Worm (Caenorhabditis elegans): ENCODE measurements around the gene cyp-33C5.
A peak's percentile ranks its signal among the peaks of the same experiment; 100 is the strongest.

Gene cyp-33C5

DNA sequence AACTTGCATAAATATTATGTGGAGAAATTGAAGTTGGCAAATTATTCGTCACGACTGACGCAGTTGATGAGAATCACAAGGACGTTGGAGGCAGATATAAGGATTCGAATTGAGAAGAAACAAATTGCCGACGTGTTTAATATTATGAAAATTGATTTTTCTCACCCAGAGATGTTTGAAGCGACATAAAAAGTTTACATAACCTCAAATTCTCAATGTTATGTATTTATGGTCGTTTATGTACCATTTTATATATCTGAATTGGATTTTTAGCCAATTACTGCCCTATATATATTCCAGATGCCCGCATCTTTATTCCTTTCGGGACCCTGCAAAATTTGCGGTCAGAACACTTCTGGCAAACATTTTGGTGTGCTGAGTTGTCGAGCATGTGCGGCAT lies 16.0 kb upstream of the cyp-33C5 start, which contains the start of gene nhr-126:
Gene nhr-126 (plus strand): TSS at position 301 of the 400 bp plus-strand sequence.
- no peak for TF ChIP-seq zip-2 (tag; optimal IDR thresholded peaks at IDR 0.05)
- no peak for TF ChIP-seq nhr-111 (GFP tag; optimal IDR thresholded peaks at IDR 0.05)
- no peak for TF ChIP-seq lin-39 (tag; optimal IDR thresholded peaks at IDR 0.05)
- no peak for TF ChIP-seq ztf-11 (tag; optimal IDR thresholded peaks at IDR 0.05)
- TF ChIP-seq fkh-10 (GFP tag; optimal IDR thresholded peaks at IDR 0.05): no peak
- no peak for TF ChIP-seq F26F4.8 (GFP tag; conservative IDR thresholded peaks at IDR 0.05)
- no peak for TF ChIP-seq vab-7 (GFP tag; IDR thresholded peaks at IDR 0.05)
- TF ChIP-seq spr-1 (tag; optimal IDR thresholded peaks at IDR 0.05): no peak
- TF ChIP-seq unc-130 (GFP tag; optimal IDR thresholded peaks at IDR 0.05): no peak
- no peak for TF ChIP-seq daf-16 (GFP tag; optimal IDR thresholded peaks at IDR 0.05)
- no peak for TF ChIP-seq daf-16 (tag; optimal IDR thresholded peaks at IDR 0.05)
- TF ChIP-seq D1046.2 (GFP tag; IDR thresholded peaks at IDR 0.05): no peak
- no peak for TF ChIP-seq zfp-2 (tag; optimal IDR thresholded peaks at IDR 0.05)
- no peak for TF ChIP-seq lim-7 (GFP tag; IDR thresholded peaks at IDR 0.05)

DNA sequence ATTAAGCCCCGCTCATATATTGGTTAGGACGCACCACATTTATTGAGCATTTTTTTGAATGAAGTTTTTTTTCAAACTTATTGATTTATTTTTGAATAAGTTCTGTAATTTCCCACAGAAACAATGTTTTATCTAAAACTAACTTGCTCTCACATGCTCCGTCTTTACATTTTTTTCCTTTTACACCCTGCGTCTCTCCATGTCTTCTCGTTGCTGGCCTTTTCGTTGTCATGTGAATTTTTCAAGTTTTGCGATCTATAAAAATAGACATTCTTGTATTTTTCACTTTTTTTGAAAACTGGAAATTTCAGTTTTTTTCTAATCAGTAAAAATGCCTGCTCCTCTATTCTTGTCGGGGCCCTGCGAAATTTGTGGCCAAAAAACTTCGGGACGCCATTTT lies 13.9 kb upstream of the cyp-33C5 start, which contains the start of gene nhr-134:
Gene nhr-134 (plus strand): TSS at position 312 of the 400 bp plus-strand sequence.
- no peak for TF ChIP-seq hif-1 (tag; optimal IDR thresholded peaks at IDR 0.05)
- no peak for TF ChIP-seq ceh-28 (tag; optimal IDR thresholded peaks at IDR 0.05)
- TF ChIP-seq ceh-44 (GFP tag; IDR thresholded peaks at IDR 0.05): no peak
- no peak for TF ChIP-seq ama-1 (optimal IDR thresholded peaks at IDR 0.05)
- TF ChIP-seq zip-11 (GFP tag; IDR thresholded peaks at IDR 0.05): no peak
- no peak for TF ChIP-seq unc-130 (GFP tag; optimal IDR thresholded peaks at IDR 0.05)
- no peak for TF ChIP-seq spr-3 (GFP tag; optimal IDR thresholded peaks at IDR 0.05)
- TF ChIP-seq dmd-9 (GFP tag; IDR thresholded peaks at IDR 0.05): no peak
- TF ChIP-seq zfp-2 (tag; optimal IDR thresholded peaks at IDR 0.05): no peak
- no peak for TF ChIP-seq ztf-7 (tag; optimal IDR thresholded peaks at IDR 0.05)
- TF ChIP-seq lin-15B (tag; optimal IDR thresholded peaks at IDR 0.05): no peak
- TF ChIP-seq hlh-11 (tag; optimal IDR thresholded peaks at IDR 0.05): peak; percentile 15
- no peak for TF ChIP-seq R02D3.7 (tag; optimal IDR thresholded peaks at IDR 0.05)
- no peak for TF ChIP-seq rbr-2 (tag; optimal IDR thresholded peaks at IDR 0.05)
- TF ChIP-seq ZK337.2 (GFP tag; IDR thresholded peaks at IDR 0.05): no peak
- TF ChIP-seq pha-4 (GFP tag; IDR thresholded peaks at IDR 0.05): no peak
- TF ChIP-seq pha-4 (tag; optimal IDR thresholded peaks at IDR 0.05): no peak
- no peak for TF ChIP-seq dmd-6 (GFP tag; IDR thresholded peaks at IDR 0.05)
- no peak for TF ChIP-seq vab-7 (GFP tag; IDR thresholded peaks at IDR 0.05)
- no peak for TF ChIP-seq ceh-32 (tag; optimal IDR thresholded peaks at IDR 0.05; ENCODE audit: poor library complexity)
- no peak for TF ChIP-seq fkh-10 (GFP tag; optimal IDR thresholded peaks at IDR 0.05)
- TF ChIP-seq dve-1 (tag; optimal IDR thresholded peaks at IDR 0.05; ENCODE audit: insufficient read depth): peak; percentile 44
- no peak for TF ChIP-seq F37D6.2 (tag; optimal IDR thresholded peaks at IDR 0.05)
- peak in 1 of 2 experiments; percentile 3 for TF ChIP-seq lsy-2 (tag; optimal IDR thresholded peaks at IDR 0.05)
- TF ChIP-seq cey-2 (tag; optimal IDR thresholded peaks at IDR 0.05; ENCODE audit: borderline replicate concordance, insufficient read depth): no peak
- no peak for TF ChIP-seq php-3 (GFP tag; IDR thresholded peaks at IDR 0.05)
- peak; percentile 6 for TF ChIP-seq mes-2 (tag; optimal IDR thresholded peaks at IDR 0.05; ENCODE audit: poor library complexity, severe bottlenecking)
- TF ChIP-seq fos-1 (tag; optimal IDR thresholded peaks at IDR 0.05): no peak
- no peak for TF ChIP-seq F44E2.7 (GFP tag; IDR thresholded peaks at IDR 0.05)
- TF ChIP-seq unc-39 (tag; optimal IDR thresholded peaks at IDR 0.05): no peak
- TF ChIP-seq ctbp-1 (GFP tag; IDR thresholded peaks at IDR 0.05): no peak
- TF ChIP-seq mxl-2 (GFP tag; conservative IDR thresholded peaks at IDR 0.05): no peak
- TF ChIP-seq jun-1 (tag; optimal IDR thresholded peaks at IDR 0.05): no peak
- no peak for TF ChIP-seq nhr-76 (tag; optimal IDR thresholded peaks at IDR 0.05)
- no peak for TF ChIP-seq spr-1 (tag; optimal IDR thresholded peaks at IDR 0.05)
- TF ChIP-seq egl-43 (GFP tag; IDR thresholded peaks at IDR 0.05): no peak
- TF ChIP-seq mep-1 (tag; optimal IDR thresholded peaks at IDR 0.05): no peak
- TF ChIP-seq daf-16 (GFP tag; optimal IDR thresholded peaks at IDR 0.05): no peak
- TF ChIP-seq daf-16 (tag; optimal IDR thresholded peaks at IDR 0.05): peak; percentile 44
- TF ChIP-seq nhr-28 (tag; optimal IDR thresholded peaks at IDR 0.05): peak; percentile 30
- no peak for TF ChIP-seq F10B5.3 (tag; optimal IDR thresholded peaks at IDR 0.05)
- no peak for TF ChIP-seq zfp-3 (GFP tag; conservative IDR thresholded peaks at IDR 0.05)
- TF ChIP-seq nhr-11 (tag; optimal IDR thresholded peaks at IDR 0.05): no peak

Data from whole organism, L4 larva.